Worm (Caenorhabditis elegans): ENCODE measurements around the gene lep-2.

The lep-2 gene

ce11 chrIV:1009546-1009945, 17.5 kb downstream of the lep-2 start, which contains the start of gene Y55F3AM.9 (continued):
- TF ChIP-seq ZK337.2 (GFP tag; IDR thresholded peaks at IDR 0.05): no peak
- peak; percentile 14 to 60 for TF ChIP-seq lsy-2 (tag; optimal IDR thresholded peaks at IDR 0.05)
- no peak for TF ChIP-seq lin-13 (GFP tag; optimal IDR thresholded peaks at IDR 0.05)
- TF ChIP-seq nhr-237 (tag; optimal IDR thresholded peaks at IDR 0.05): no peak
- TF ChIP-seq ama-1 (optimal IDR thresholded peaks at IDR 0.05): peak; percentile 40
- peak in 1 of 2 experiments; percentile 55 for TF ChIP-seq hif-1 (tag; optimal IDR thresholded peaks at IDR 0.05)
- TF ChIP-seq gei-8 (GFP tag; optimal IDR thresholded peaks at IDR 0.05): no peak
- no peak for TF ChIP-seq nhr-6 (tag; optimal IDR thresholded peaks at IDR 0.05)
- peak; percentile 64 for TF ChIP-seq mes-2 (tag; optimal IDR thresholded peaks at IDR 0.05; ENCODE audit: poor library complexity, severe bottlenecking)
- TF ChIP-seq lin-38 (GFP tag; IDR thresholded peaks at IDR 0.05): peak; percentile 57
- TF ChIP-seq D1046.2 (GFP tag; IDR thresholded peaks at IDR 0.05): no peak
- no peak for TF ChIP-seq ceh-62 (tag; optimal IDR thresholded peaks at IDR 0.05)
- TF ChIP-seq daf-12 (tag; optimal IDR thresholded peaks at IDR 0.05): no peak
- TF ChIP-seq set-16 (GFP tag; IDR thresholded peaks at IDR 0.05): no peak
- TF ChIP-seq nhr-42 (GFP tag; IDR thresholded peaks at IDR 0.05): no peak
- no peak for TF ChIP-seq madf-9 (GFP tag; conservative IDR thresholded peaks at IDR 0.05)
- TF ChIP-seq mep-1 (tag; optimal IDR thresholded peaks at IDR 0.05): peak; percentile 19
- 0 out of 2 replicates have a peak, but pooled peaks have one; percentile 17 for TF ChIP-seq dmd-6 (GFP tag; IDR thresholded peaks at IDR 0.05)
- no peak for TF ChIP-seq tag-97 (GFP tag; IDR thresholded peaks at IDR 0.05)

- TF ChIP-seq zip-2 (tag; optimal IDR thresholded peaks at IDR 0.05): no peak
- TF ChIP-seq mdl-1 (tag; optimal IDR thresholded peaks at IDR 0.05): no peak
- no peak for TF ChIP-seq ztf-7 (tag; optimal IDR thresholded peaks at IDR 0.05)
- TF ChIP-seq aha-1 (tag): peak; percentile 6
Observed at ce11 chrIV:1010212-1010611, 18.1 kb downstream of the lep-2 start, which contains the start of gene atg-3. TSS of gene atg-3 (plus strand) at chrIV:1010512.

ce11 chrIV:1011776-1012175, 19.7 kb downstream of the lep-2 start:
- TF ChIP-seq nhr-42 (GFP tag; IDR thresholded peaks at IDR 0.05) (no peak), ZK337.2 (GFP tag; IDR thresholded peaks at IDR 0.05) (no peak), aha-1 (tag) (peak; percentile 62), set-16 (GFP tag; IDR thresholded peaks at IDR 0.05) (peak; percentile 59), mdt-29 (GFP tag; IDR thresholded peaks at IDR 0.05) (no peak)

ce11 chrIV:1012447-1012846, 20.4 kb downstream of the lep-2 start, which contains the start of gene rbm-39:
TSS of gene rbm-39 (plus strand) at chrIV:1012624.
- TF ChIP-seq lin-38 (GFP tag; IDR thresholded peaks at IDR 0.05) (peak; percentile 85), hmg-1.1 (GFP tag; IDR thresholded peaks at IDR 0.05) (peak; percentile 76), mxl-3 (GFP tag; optimal IDR thresholded peaks at IDR 0.05) (peak; percentile 29), ceh-32 (tag; optimal IDR thresholded peaks at IDR 0.05; ENCODE audit: poor library complexity) (no peak), skn-1 (tag; optimal IDR thresholded peaks at IDR 0.05) (no peak), nhr-77 (tag; optimal IDR thresholded peaks at IDR 0.05) (peak; percentile 48), ama-1 (optimal IDR thresholded peaks at IDR 0.05) (peak; percentile 90), unc-39 (tag; optimal IDR thresholded peaks at IDR 0.05) (no peak), hlh-30 (tag; optimal IDR thresholded peaks at IDR 0.05; ENCODE audit: insufficient read depth) (peak; percentile 90), daf-8 (GFP tag; IDR thresholded peaks at IDR 0.05) (no peak), ZK337.2 (GFP tag; IDR thresholded peaks at IDR 0.05) (0 out of 2 replicates have a peak, but pooled peaks have one; percentile 29), arid-1 (GFP tag; conservative IDR thresholded peaks at IDR 0.05) (peak; percentile 79), spr-3 (GFP tag; optimal IDR thresholded peaks at IDR 0.05) (peak; percentile 68), ztf-7 (tag; optimal IDR thresholded peaks at IDR 0.05) (peak; percentile 58), dpl-1 (GFP tag; optimal IDR thresholded peaks at IDR 0.05) (peak; percentile 81), ceh-62 (tag; optimal IDR thresholded peaks at IDR 0.05) (no peak), lim-7 (GFP tag; IDR thresholded peaks at IDR 0.05) (no peak), tra-1 (GFP tag; IDR thresholded peaks at IDR 0.05) (0 out of 2 replicates have a peak, but pooled peaks have one; percentile 41), hif-1 (tag; optimal IDR thresholded peaks at IDR 0.05) (peak in 1 of 2 experiments; percentile 95), zfp-3 (GFP tag; conservative IDR thresholded peaks at IDR 0.05) (peak; percentile 76; the same call in 1 of the 2 replicates), mes-2 (tag; optimal IDR thresholded peaks at IDR 0.05; ENCODE audit: poor library complexity, severe bottlenecking) (peak; percentile 94), ZK546.5 (tag; optimal IDR thresholded peaks at IDR 0.05) (peak in 1 of 2 experiments; percentile 21), daf-19 (GFP tag; conservative IDR thresholded peaks at IDR 0.05) (0 out of 2 replicates have a peak, but pooled peaks have one; percentile 39), nhr-28 (tag; optimal IDR thresholded peaks at IDR 0.05) (peak; percentile 36), dve-1 (tag; optimal IDR thresholded peaks at IDR 0.05; ENCODE audit: insufficient read depth) (peak; percentile 37), daf-12 (tag; optimal IDR thresholded peaks at IDR 0.05) (no peak), nhr-41 (GFP tag; IDR thresholded peaks at IDR 0.05) (no peak), unc-130 (GFP tag; optimal IDR thresholded peaks at IDR 0.05) (peak; percentile 76), mep-1 (tag; optimal IDR thresholded peaks at IDR 0.05) (peak; percentile 90), madf-9 (GFP tag; conservative IDR thresholded peaks at IDR 0.05) (no peak), dmd-6 (GFP tag; IDR thresholded peaks at IDR 0.05) (peak; percentile 42)

Measured in whole organism, L4 larva.